Fruit fly (Drosophila melanogaster) whole organism, larva: ENCODE results near the gene Arf1.
A peak's percentile ranks its signal among the peaks of the same experiment; 100 is the strongest.

ENCODE experiments used
- noc ChIP-seq: fragments of 200-800 bp; sonication (Bioruptor generic); optimal IDR thresholded peaks from 3 replicates; lab custom pipeline; 2019; ENCODE audit warnings: missing biosample characterization, mild to moderate bottlenecking, missing genetic modification characterization, moderate library complexity

The Arf1 gene

DNA sequence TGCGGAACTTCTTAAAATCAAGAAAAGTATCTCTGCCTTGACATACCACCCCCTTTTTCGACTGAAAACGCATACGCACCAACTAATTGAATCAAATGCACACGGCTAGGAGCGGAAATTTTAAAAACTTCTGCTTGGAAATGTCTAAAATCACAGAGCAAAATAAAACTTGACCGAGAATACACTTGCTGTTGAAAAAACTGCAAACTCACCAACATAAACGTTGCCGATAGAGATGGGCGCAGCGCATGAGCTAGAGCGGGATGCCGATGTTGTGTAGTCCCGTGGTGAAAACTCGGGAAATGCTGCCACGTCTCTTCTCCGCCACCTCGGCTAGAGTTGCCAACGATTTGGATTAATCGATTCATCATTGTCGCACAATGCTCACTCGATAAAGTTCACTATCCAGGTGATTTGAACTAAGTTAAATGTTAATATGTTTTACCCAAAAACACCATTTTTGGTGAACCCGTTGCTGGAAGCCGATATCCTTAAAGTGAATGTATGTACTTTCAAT is at the start of gene Arf1, which contains the start of gene CG11109:
TSS of gene Arf1 (minus strand) at position 387 of the 517 bp plus-strand sequence.
TSS of gene CG11109 (plus strand) at position 356 of the 517 bp plus-strand sequence.
- TF ChIP-seq noc (tag; lab: Kevin White, UChicago): peak; percentile 32

- no peak for TF ChIP-seq noc (tag; lab: Kevin White, UChicago)
Measured at dm6 chr3L:22909914-22910541, 38.0 kb upstream of the Arf1 start, which contains the start of gene CG12768. Gene CG12768 (plus strand): TSS chr3L:22910491.

- no peak for TF ChIP-seq noc (tag; lab: Kevin White, UChicago)
Measured at dm6 chr3L:22909325-22909904, 37.4 kb upstream of the Arf1 start.

dm6 chr3L:22901612-22902011 is 29.6 kb upstream of the Arf1 start, which contains the start of gene BoYb:
Gene BoYb (plus strand): TSS chr3L:22901912.
- no peak for TF ChIP-seq noc (tag; lab: Kevin White, UChicago)

- TF ChIP-seq noc (tag; lab: Kevin White, UChicago): no peak
Measured at dm6 chr3L:22898444-22898843, 26.4 kb upstream of the Arf1 start, which contains the start of gene CG11131. Gene CG11131 (plus strand): TSS chr3L:22898744.

DNA sequence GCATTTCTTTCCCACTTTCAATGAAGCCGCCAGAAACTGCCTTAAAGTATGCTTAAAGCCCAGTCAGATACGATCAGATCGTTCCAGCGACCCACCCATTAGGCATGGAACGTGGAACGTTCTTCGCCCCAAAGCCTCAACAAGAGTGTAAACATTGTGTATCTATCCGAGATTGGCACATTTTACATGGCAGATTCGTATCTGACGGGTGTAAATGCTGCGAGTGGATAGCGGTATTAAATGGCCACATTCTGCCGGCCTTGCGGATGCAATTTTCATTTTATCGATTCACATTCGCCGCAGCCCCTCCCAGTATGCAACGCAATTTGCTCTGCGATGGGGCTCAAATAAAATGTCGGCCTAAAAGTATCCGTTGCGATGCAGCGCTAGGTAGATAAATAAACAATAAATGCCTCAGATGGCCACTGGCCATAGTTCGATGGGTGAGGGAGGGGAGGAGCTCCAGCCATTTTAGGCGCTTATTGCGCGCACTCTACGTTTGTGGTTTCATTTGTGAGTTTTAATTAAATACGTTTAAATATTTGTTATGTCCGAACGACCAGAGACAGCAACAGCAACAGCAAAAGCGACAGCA is 22.8 kb upstream of the Arf1 start:
- no peak for TF ChIP-seq noc (tag; lab: Kevin White, UChicago)

dm6 chr3L:22891009-22891408 is 19.0 kb upstream of the Arf1 start:
- no peak for TF ChIP-seq noc (tag; lab: Kevin White, UChicago)

dm6 chr3L:22890024-22890423 is 18.0 kb upstream of the Arf1 start:
- TF ChIP-seq noc (tag; lab: Kevin White, UChicago): no peak

DNA sequence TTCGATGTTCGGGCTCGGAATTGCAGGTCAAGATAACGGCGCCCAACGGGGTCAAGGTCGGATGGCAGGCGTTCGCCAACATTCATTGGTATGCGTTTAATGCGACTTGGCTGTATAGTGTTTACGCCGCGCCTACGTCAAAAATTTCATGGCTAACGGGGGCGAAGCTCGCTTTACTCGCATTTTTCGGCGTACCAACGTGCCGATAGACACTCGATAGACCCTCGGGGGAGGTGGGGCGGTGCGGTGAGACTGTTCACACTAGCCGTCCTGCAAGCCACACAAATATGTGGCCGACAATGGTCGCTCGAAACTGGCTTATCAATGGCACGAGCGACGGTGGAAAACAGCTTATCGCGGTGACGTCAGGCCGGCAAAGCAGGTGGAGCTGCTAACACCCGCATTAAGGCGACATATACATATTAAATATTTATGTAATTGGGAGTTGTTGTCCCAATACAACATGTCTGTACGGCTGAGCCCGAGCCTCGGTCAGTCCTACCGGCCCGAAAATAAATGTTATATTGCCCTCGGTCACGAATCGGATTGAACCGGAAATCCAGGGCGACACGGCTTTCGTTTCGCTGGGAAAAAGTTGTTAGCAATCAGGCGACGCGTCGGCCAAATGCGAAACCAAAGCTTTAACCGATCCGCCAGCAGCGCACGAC is 16.7 kb upstream of the Arf1 start:
- TF ChIP-seq noc (tag; lab: Kevin White, UChicago): no peak

dm6 chr3L:22887677-22888076 is 15.6 kb upstream of the Arf1 start:
- no peak for TF ChIP-seq noc (tag; lab: Kevin White, UChicago)

DNA sequence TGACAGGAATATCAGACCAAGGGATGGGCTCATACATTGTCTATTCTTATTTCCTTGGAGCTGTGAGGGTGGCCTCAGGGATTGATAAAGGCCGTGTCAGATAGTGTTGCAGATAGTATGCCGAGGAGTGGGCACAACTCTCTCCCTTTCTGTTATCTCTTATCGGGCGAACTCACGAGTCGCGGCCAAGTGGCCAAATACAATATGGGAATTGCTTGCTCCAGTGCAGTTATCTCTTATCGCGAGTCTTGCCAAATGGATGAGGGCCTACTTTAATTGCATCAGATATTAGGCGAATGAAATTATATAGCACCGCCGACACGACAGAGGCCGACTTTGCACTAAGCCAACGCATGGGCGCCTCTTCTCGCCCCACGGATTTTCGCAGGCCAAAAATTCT is 14.9 kb upstream of the Arf1 start:
- TF ChIP-seq noc (tag; lab: Kevin White, UChicago): no peak

DNA sequence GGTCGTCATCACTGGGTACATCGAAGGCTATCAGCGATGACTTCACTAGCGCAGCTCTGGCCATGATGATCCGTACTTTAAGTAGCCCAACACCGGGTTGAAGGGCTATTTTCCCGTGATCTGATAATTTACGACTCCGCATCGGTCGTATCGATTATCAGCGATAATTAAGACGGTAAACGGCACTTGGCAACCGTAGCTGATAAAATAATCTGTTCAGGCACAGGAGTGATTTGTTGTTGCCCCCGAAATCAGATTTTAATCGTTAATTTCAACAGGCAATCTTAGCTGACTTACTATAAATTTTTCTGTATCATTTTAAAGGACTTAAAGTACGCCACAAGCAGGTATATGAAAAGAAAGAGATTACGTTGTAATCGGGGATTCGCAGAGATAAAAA is 13.8 kb upstream of the Arf1 start:
- peak; percentile 62 for TF ChIP-seq noc (tag; lab: Kevin White, UChicago)

- TF ChIP-seq noc (tag; lab: Kevin White, UChicago): no peak
Measured at dm6 chr3L:22884481-22884880, 12.4 kb upstream of the Arf1 start.

dm6 chr3L:22883649-22884048 is 11.6 kb upstream of the Arf1 start:
- no peak for TF ChIP-seq noc (tag; lab: Kevin White, UChicago)

DNA sequence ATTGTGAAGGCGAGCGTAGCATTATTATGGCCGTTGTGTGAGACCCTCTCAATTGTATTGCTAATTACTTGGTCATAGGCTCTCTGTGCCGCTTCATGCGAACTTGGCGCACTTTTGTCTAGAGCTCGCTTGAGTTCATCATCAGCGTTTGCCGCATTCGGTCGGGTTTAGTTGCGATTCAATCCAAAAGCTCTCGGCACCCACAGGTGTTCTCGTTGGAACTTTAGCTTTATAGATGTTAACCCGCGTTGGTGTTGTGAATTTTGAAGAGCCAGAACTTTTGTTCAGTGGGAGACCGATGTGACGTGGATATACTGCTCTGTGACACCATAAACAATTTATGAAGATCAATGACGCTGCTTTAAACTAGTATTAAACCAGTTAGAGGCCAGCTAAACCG is 8.9 kb upstream of the Arf1 start, which contains the start of gene slif:
TSS of gene slif (plus strand) at position 132 of the 400 bp plus-strand sequence.
- no peak for TF ChIP-seq noc (tag; lab: Kevin White, UChicago)

dm6 chr3L:22879344-22879723 is 7.3 kb upstream of the Arf1 start:
- no peak for TF ChIP-seq noc (tag; lab: Kevin White, UChicago)
